Worm (Caenorhabditis elegans) whole organism, L1 larva: Measurements from ENCODE around the gene chil-4.

Experiments used
- F16B12.6 ChIP-seq: fragments of 150-350 bp; optimal IDR thresholded peaks from 2 replicates; lab custom pipeline; 2014; ENCODE audit warnings: missing biosample characterization, missing genetic modification characterization
- aha-1 ChIP-seq: fragments of 150-350 bp; optimal IDR thresholded peaks from 2 replicates; lab custom pipeline; 2014; ENCODE audit warnings: missing biosample characterization, missing genetic modification characterization
- ceh-8 ChIP-seq: fragments of 200-800 bp; sonication (Bioruptor generic); optimal IDR thresholded peaks from 2 replicates; lab custom pipeline; 2018; ENCODE audit warnings: mild to moderate bottlenecking, missing genetic modification characterization, moderate library complexity, missing compliant biosample characterization
- dpl-1 ChIP-seq, 3 experiments: fragments of 150-350 bp in 2 of 3; sonication (generic microtip) in 1 of 3; optimal IDR thresholded peaks; 2 replicates each; lab custom pipeline; 2014 to 2017; ENCODE audit warnings: missing biosample characterization in 3 of 3, missing genetic modification characterization in 3 of 3, missing genetic modification reagents in 3 of 3
- efl-1 ChIP-seq, 4 experiments: fragments of 150-350 bp; optimal IDR thresholded peaks in 3 of 4; peaks in 1 of 4; 1 replicate in 1 of 4; 2 replicates in 3 of 4; lab custom pipeline; 2014; ENCODE audit warnings: missing biosample characterization in 2 of 4, missing genetic modification characterization in 2 of 4, missing genetic modification reagents in 2 of 4
- efl-3 ChIP-seq: fragments of 200-800 bp; sonication (Bioruptor generic); optimal IDR thresholded peaks from 2 replicates; lab custom pipeline; 2018; ENCODE audit warnings: mild to moderate bottlenecking, missing genetic modification characterization, missing compliant biosample characterization
- egl-13 ChIP-seq: sonication (generic microtip); optimal IDR thresholded peaks from 2 replicates; lab custom pipeline; 2016; ENCODE audit warnings: missing genotype, missing genetic modification reagents, missing genetic modification characterization, missing compliant biosample characterization
- elt-2 ChIP-seq: sonication (generic microtip); optimal IDR thresholded peaks from 2 replicates; lab custom pipeline; 2016; ENCODE audit warnings: missing genetic modification characterization, mild to moderate bottlenecking, inconsistent platforms, missing compliant biosample characterization, missing genetic modification reagents
- fkh-8 ChIP-seq: sonication (generic microtip); optimal IDR thresholded peaks from 2 replicates; lab custom pipeline; 2016; ENCODE audit warnings: mild to moderate bottlenecking, missing genetic modification characterization, missing compliant biosample characterization
- fos-1 ChIP-seq: fragments of 150-350 bp; optimal IDR thresholded peaks from 2 replicates; lab custom pipeline; 2014; ENCODE audit warnings: missing biosample characterization, missing genetic modification characterization
- grh-1 ChIP-seq: fragments of 200-800 bp; sonication (Bioruptor generic); IDR thresholded peaks from 2 replicates; pipeline ENCODE4 v1.3.6; 2022; ENCODE audit warnings: missing genetic modification reagents, missing genetic modification characterization, missing compliant biosample characterization
- hlh-17 ChIP-seq: fragments of 200-800 bp; sonication (Bioruptor generic); optimal IDR thresholded peaks from 2 replicates; lab custom pipeline; 2018; ENCODE audit warnings: missing genetic modification characterization, mild to moderate bottlenecking, missing compliant biosample characterization, moderate library complexity, borderline replicate concordance
- hlh-4 ChIP-seq: sonication (generic microtip); optimal IDR thresholded peaks from 2 replicates; lab custom pipeline; 2016; ENCODE audit warnings: mild to moderate bottlenecking, missing genetic modification characterization, missing compliant biosample characterization
- jun-1 ChIP-seq: fragments of 150-350 bp; optimal IDR thresholded peaks from 2 replicates; lab custom pipeline; 2014; ENCODE audit warnings: missing biosample characterization, missing genetic modification reagents, missing genetic modification characterization
- lin-14 ChIP-seq: fragments of 200-800 bp; sonication (Bioruptor generic); optimal IDR thresholded peaks from 2 replicates; lab custom pipeline; 2018; ENCODE audit warnings: mild to moderate bottlenecking, missing genetic modification characterization, moderate library complexity, missing compliant biosample characterization
- lin-39 ChIP-seq: fragments of 150-350 bp; optimal IDR thresholded peaks from 2 replicates; lab custom pipeline; 2014; ENCODE audit warnings: missing biosample characterization, missing genetic modification reagents, missing genetic modification characterization
- lir-3 ChIP-seq: sonication (generic microtip); optimal IDR thresholded peaks from 2 replicates; lab custom pipeline; 2016; ENCODE audit warnings: mild to moderate bottlenecking, missing genetic modification characterization, moderate library complexity, missing compliant biosample characterization; ENCODE audit not compliant: poor library complexity
- lsy-2 ChIP-seq, 2 experiments: fragments of 150-350 bp; optimal IDR thresholded peaks; 2 replicates each; lab custom pipeline; 2014; ENCODE audit warnings: missing biosample characterization in 2 of 2, missing genetic modification characterization in 2 of 2
- mdl-1 ChIP-seq, 2 experiments: fragments of 150-350 bp; optimal IDR thresholded peaks; 2 replicates each; lab custom pipeline; 2014 to 2017; ENCODE audit warnings: missing biosample characterization in 2 of 2, missing genetic modification characterization in 2 of 2, inconsistent platforms in 1 of 2
- nhr-11 ChIP-seq: fragments of 150-350 bp; optimal IDR thresholded peaks from 2 replicates; lab custom pipeline; 2014; ENCODE audit warnings: missing biosample characterization, missing genetic modification characterization
- nhr-12 ChIP-seq: sonication (generic microtip); optimal IDR thresholded peaks from 2 replicates; lab custom pipeline; 2017; ENCODE audit warnings: missing biosample characterization, missing genetic modification characterization
- nhr-20 ChIP-seq: sonication (generic microtip); optimal IDR thresholded peaks from 2 replicates; lab custom pipeline; 2016; ENCODE audit warnings: mild to moderate bottlenecking, missing genetic modification characterization, missing compliant biosample characterization
- nhr-28 ChIP-seq: fragments of 150-350 bp; optimal IDR thresholded peaks from 2 replicates; lab custom pipeline; 2014; ENCODE audit warnings: missing biosample characterization, missing genetic modification characterization
- nhr-71 ChIP-seq: sonication (generic microtip); optimal IDR thresholded peaks from 2 replicates; lab custom pipeline; 2016; ENCODE audit warnings: mild to moderate bottlenecking, missing genetic modification characterization, moderate library complexity, missing compliant biosample characterization
- nhr-77 ChIP-seq: fragments of 150-350 bp; optimal IDR thresholded peaks from 2 replicates; lab custom pipeline; 2014; ENCODE audit warnings: missing biosample characterization, missing genetic modification characterization
- nhr-84 ChIP-seq: sonication (generic microtip); optimal IDR thresholded peaks from 2 replicates; lab custom pipeline; 2017; ENCODE audit warnings: missing biosample characterization, missing genetic modification characterization
- nhr-90 ChIP-seq: sonication (generic microtip); optimal IDR thresholded peaks from 2 replicates; lab custom pipeline; 2016; ENCODE audit warnings: mild to moderate bottlenecking, missing genetic modification characterization, missing compliant biosample characterization; ENCODE audit not compliant: poor library complexity
- pag-3 ChIP-seq: sonication (generic microtip); optimal IDR thresholded peaks from 2 replicates; lab custom pipeline; 2017; ENCODE audit warnings: missing genetic modification characterization, mild to moderate bottlenecking, missing compliant biosample characterization, antibody characterized with exemption, borderline replicate concordance; ENCODE audit not compliant: insufficient read depth
- pax-3 ChIP-seq: fragments of 200-800 bp; sonication (Bioruptor generic); optimal IDR thresholded peaks from 2 replicates; lab custom pipeline; 2018; ENCODE audit warnings: mild to moderate bottlenecking, missing genetic modification characterization, moderate library complexity, missing compliant biosample characterization
- skn-1 ChIP-seq: fragments of 150-350 bp; optimal IDR thresholded peaks from 2 replicates; lab custom pipeline; 2014; ENCODE audit warnings: missing biosample characterization, missing genetic modification characterization
- sox-4 ChIP-seq: sonication (generic microtip); optimal IDR thresholded peaks from 2 replicates; lab custom pipeline; 2016; ENCODE audit warnings: missing genetic modification characterization, missing compliant biosample characterization
- swsn-7 ChIP-seq: sonication (generic microtip); optimal IDR thresholded peaks from 2 replicates; lab custom pipeline; 2016; ENCODE audit warnings: missing genetic modification characterization, missing compliant biosample characterization
- tbx-2 ChIP-seq: sonication (generic microtip); optimal IDR thresholded peaks from 2 replicates; lab custom pipeline; 2016; ENCODE audit warnings: missing genetic modification characterization, missing compliant biosample characterization
- tlp-1 ChIP-seq: fragments of 150-350 bp; optimal IDR thresholded peaks from 2 replicates; lab custom pipeline; 2014; ENCODE audit warnings: missing biosample characterization, missing genetic modification characterization
- unc-30 ChIP-seq: sonication (generic microtip); optimal IDR thresholded peaks from 2 replicates; lab custom pipeline; 2017; ENCODE audit warnings: missing biosample characterization, missing genetic modification characterization
- unc-62 ChIP-seq: fragments of 150-350 bp; optimal IDR thresholded peaks from 2 replicates; lab custom pipeline; 2014; ENCODE audit warnings: missing biosample characterization, missing genetic modification reagents, missing genetic modification characterization
- zag-1 ChIP-seq: fragments of 150-350 bp; optimal IDR thresholded peaks from 2 replicates; lab custom pipeline; 2014; ENCODE audit warnings: missing biosample characterization, missing genetic modification characterization
- ztf-11 ChIP-seq, 2 experiments: sonication (generic microtip); optimal IDR thresholded peaks; 2 replicates each; lab custom pipeline; 2016 to 2017; ENCODE audit warnings: missing genetic modification characterization in 2 of 2, missing biosample characterization in 1 of 2, missing compliant biosample characterization in 1 of 2

Gene chil-4

ce11 chrII:9838260-9838935, 17.1 kb downstream of the chil-4 start, which contains the start of gene arrd-4:
Gene arrd-4, minus strand, starts transcription at chrII:9838310.
- peak; percentile 88 for TF ChIP-seq fkh-8 (tag; lab: Kevin White, UChicago)
- TF ChIP-seq swsn-7 (tag; lab: Kevin White, UChicago): peak; percentile 1
- TF ChIP-seq nhr-28: no peak
- peak; percentile 4 for TF ChIP-seq egl-13 (tag; lab: Kevin White, UChicago)
- TF ChIP-seq fos-1 (tag; lab: Kevin White, UChicago): no peak
- TF ChIP-seq unc-30 (tag; lab: Kevin White, UChicago): no peak
- TF ChIP-seq efl-1 (optimal IDR thresholded peaks at IDR 0.05; lab: Kevin White, UChicago): no peak
- no peak for TF ChIP-seq efl-1 (GFP tag; optimal IDR thresholded peaks at IDR 0.05 in 1 of 2; lab: Kevin White, UChicago)
- no peak for TF ChIP-seq pag-3 (tag; lab: Kevin White, UChicago)
- TF ChIP-seq elt-2 (tag; lab: Kevin White, UChicago): no peak
- peak; percentile 87 for TF ChIP-seq ceh-8
- no peak for TF ChIP-seq ztf-11 (tag; optimal IDR thresholded peaks at IDR 0.05; lab: Kevin White, UChicago)
- no peak for TF ChIP-seq nhr-12 (tag; lab: Kevin White, UChicago)
- no peak for TF ChIP-seq lsy-2 (tag; optimal IDR thresholded peaks at IDR 0.05; lab: Kevin White, UChicago)
- TF ChIP-seq nhr-77: no peak
- no peak for TF ChIP-seq zag-1
- peak; percentile 47 for TF ChIP-seq pax-3 (tag; lab: Kevin White, UChicago)
- TF ChIP-seq, all 84 proteins: peak for 5

DNA sequence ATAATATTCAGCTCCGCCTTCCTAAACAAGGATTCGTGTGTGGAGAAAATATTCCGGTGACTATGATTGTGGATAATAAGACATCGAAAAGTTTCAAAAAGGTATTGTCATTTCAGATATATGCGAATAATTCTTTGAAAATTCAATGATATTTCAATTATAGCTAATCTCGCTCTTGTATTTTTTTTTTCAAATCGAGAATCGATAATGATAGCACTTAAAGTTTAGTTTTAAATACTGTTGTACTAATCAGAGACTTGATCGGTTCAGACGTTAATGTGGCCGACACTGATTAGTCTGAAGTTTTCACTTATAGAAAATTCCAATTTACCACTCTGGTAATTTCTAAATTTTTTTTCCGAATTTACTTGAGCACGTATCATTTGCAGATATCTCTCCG, 19.6 kb downstream of the chil-4 start:
- TF ChIP-seq nhr-11 (tag; lab: Kevin White, UChicago): no peak
- TF ChIP-seq unc-62: no peak
- no peak for TF ChIP-seq sox-4 (tag; lab: Kevin White, UChicago)
- no peak for TF ChIP-seq lir-3
- no peak for TF ChIP-seq nhr-71
- TF ChIP-seq swsn-7 (tag; lab: Kevin White, UChicago): no peak
- TF ChIP-seq efl-3 (GFP tag; lab: Kevin White, UChicago): no peak
- no peak for TF ChIP-seq pag-3 (tag; lab: Kevin White, UChicago)
- no peak for TF ChIP-seq lin-14 (GFP tag; lab: Kevin White, UChicago)

DNA sequence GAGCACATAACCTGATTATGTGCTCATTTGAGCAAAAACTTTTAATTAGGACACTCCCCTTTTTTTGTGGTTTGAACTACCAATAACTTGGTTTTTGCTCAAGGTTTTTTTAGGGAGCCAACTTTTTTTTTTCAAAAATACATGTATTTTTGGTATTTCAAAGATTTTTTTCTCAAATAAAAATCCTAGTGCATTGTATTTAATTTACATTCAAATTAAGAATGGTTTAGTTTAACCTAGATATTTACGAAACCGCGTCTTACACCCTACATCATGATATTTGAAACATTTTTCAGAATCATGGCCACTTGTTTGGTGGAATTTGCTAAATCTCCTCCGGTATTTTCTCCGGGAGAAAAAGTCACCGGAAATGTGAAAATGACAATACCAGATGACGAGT, 20.6 kb downstream of the chil-4 start, which contains the start of gene arrd-5:
Gene arrd-5 (plus strand): TSS at position 301 of the 400 bp plus-strand sequence.
- TF ChIP-seq nhr-90 (tag; lab: Kevin White, UChicago) (no peak), nhr-71 (no peak)

ce11 chrII:9833855-9834254, 21.7 kb downstream of the chil-4 start, which contains the start of gene ZK938.3:
Gene ZK938.3, minus strand, starts transcription at chrII:9833955.
- no peak for TF ChIP-seq grh-1 (GFP tag; lab: Robert Waterston, UW)
- no peak for TF ChIP-seq hlh-17

DNA sequence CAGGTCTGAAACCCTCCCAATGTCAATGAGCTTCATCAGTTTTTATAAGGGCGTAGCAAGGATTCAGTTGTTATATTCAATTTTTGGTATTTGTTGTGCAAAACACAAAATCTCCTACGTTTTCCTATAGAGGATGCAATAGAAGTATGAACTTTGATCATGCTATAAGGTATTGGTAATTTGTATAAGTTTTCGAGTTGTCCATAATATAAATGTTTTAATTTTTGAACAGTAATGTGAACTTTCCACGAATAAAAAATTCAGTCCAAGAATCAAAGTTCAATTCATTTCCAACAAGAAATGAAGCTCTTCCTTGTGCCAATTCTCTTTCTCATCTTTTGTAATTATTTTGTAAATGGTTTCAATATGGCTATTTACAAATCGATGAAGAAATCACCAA, 24.5 kb downstream of the chil-4 start, which contains the start of gene ZK938.12:
Gene ZK938.12 (plus strand): TSS at position 301 of the 400 bp plus-strand sequence.
- TF ChIP-seq tlp-1 (tag; lab: Kevin White, UChicago): no peak
- no peak for TF ChIP-seq ztf-11 (tag; optimal IDR thresholded peaks at IDR 0.05; lab: Kevin White, UChicago)
- no peak for TF ChIP-seq jun-1 (tag; lab: Kevin White, UChicago)
- TF ChIP-seq nhr-20 (tag; lab: Kevin White, UChicago): no peak
- no peak for TF ChIP-seq lsy-2 (tag; optimal IDR thresholded peaks at IDR 0.05; lab: Kevin White, UChicago)
- no peak for TF ChIP-seq mdl-1 (tag; optimal IDR thresholded peaks at IDR 0.05; lab: Kevin White, UChicago)
- no peak for TF ChIP-seq aha-1 (tag; lab: Kevin White, UChicago)
- no peak for TF ChIP-seq F16B12.6 (tag; lab: Kevin White, UChicago)
- no peak for TF ChIP-seq dpl-1 (GFP tag; optimal IDR thresholded peaks at IDR 0.05; lab: Kevin White, UChicago)
- no peak for TF ChIP-seq swsn-7 (tag; lab: Kevin White, UChicago)
- no peak for TF ChIP-seq nhr-28
- no peak for TF ChIP-seq nhr-84 (tag; lab: Kevin White, UChicago)
- no peak for TF ChIP-seq skn-1 (tag; lab: Kevin White, UChicago)
- TF ChIP-seq lin-39 (tag; lab: Kevin White, UChicago): no peak
- no peak for TF ChIP-seq tbx-2 (tag; lab: Kevin White, UChicago)
- TF ChIP-seq hlh-4: no peak
- no peak for TF ChIP-seq ceh-8
- TF ChIP-seq lir-3: no peak
- no peak for TF ChIP-seq nhr-12 (tag; lab: Kevin White, UChicago)
- no peak for TF ChIP-seq pax-3 (tag; lab: Kevin White, UChicago)
